Worm (Caenorhabditis elegans): ENCODE measurements around the gene T10B5.4.

DNA sequence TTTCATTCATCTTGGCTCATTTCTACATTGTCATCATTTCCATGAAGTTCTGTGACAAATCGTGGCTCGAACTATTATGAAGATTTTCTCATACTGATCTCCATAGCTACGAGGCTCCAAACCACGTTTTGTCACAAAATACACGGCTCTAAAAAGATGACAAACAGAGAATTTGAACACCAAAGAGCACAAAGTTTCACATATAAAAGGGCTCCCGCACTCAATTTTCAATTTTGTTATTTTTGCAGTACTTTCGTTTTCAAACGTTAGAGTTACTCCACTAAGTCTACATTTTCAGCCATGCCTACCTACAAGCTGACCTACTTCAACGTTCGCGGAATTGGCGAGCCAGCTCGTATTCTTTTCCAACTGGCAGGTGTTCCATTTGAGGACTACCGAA is 49.7 kb upstream of the T10B5.4 start, which contains the start of gene gst-37:
- TF ChIP-seq flt-1 (GFP tag; IDR thresholded peaks at IDR 0.05) (no peak), ztf-29 (GFP tag; IDR thresholded peaks at IDR 0.05) (no peak), tab-1 (GFP tag; IDR thresholded peaks at IDR 0.05) (no peak), ztf-23 (GFP tag; IDR thresholded peaks at IDR 0.05) (no peak), T22C8.4 (GFP tag; IDR thresholded peaks at IDR 0.05) (no peak), ref-1 (GFP tag; conservative IDR thresholded peaks at IDR 0.05) (no peak), med-1 (GFP tag; optimal IDR thresholded peaks at IDR 0.05; ENCODE audit: insufficient read depth) (no peak), cog-1 (tag; optimal IDR thresholded peaks at IDR 0.05) (no peak), klf-2 (GFP tag; conservative IDR thresholded peaks at IDR 0.05) (no peak)

All from whole organism, midembryonic.